Worm (Caenorhabditis elegans) whole organism, late embryonic: ENCODE data around the gene grsp-1.

ENCODE experiments used
- ceh-19 ChIP-seq: fragments of 200-800 bp; sonication (Bioruptor generic); optimal IDR thresholded peaks from 2 replicates; lab custom pipeline; 2018; ENCODE audit warnings: mild to moderate bottlenecking, missing genetic modification characterization, missing compliant biosample characterization
- fkh-6 ChIP-seq: sonication (generic microtip); optimal IDR thresholded peaks from 2 replicates; lab custom pipeline; 2016; ENCODE audit warnings: missing genetic modification characterization, missing compliant biosample characterization
- unc-3 ChIP-seq, 2 experiments: fragments of 200-800 bp in 1 of 2; sonication (Bioruptor generic) in 1 of 2; sonication (generic microtip) in 1 of 2; conservative IDR thresholded peaks in 1 of 2; optimal IDR thresholded peaks in 1 of 2; 2 replicates each; pipeline versions ENCODE4 v1.3.6 to Lab custom; 2016 to 2022; ENCODE audit warnings: missing compliant biosample characterization in 2 of 2, missing genetic modification characterization in 2 of 2, missing genetic modification reagents in 1 of 2

ce11 chrV:19570102-19570501 lies 39.2 kb upstream of the grsp-1 start:
- no peak for TF ChIP-seq unc-3 (GFP tag; conservative IDR thresholded peaks at IDR 0.05; lab: Robert Waterston, UW)
- TF ChIP-seq unc-3 (tag; optimal IDR thresholded peaks at IDR 0.05; lab: Kevin White, UChicago), result no peak
- TF ChIP-seq ceh-19, result no peak
- no peak for TF ChIP-seq fkh-6
